Fruit fly (Drosophila melanogaster) whole organism, embryonic: ENCODE results near the gene CG7860.
A peak's percentile ranks its signal among the peaks of the same experiment; 100 is the strongest.

ENCODE experiments used
- Aef1 ChIP-seq: fragments of 200-800 bp; sonication (Bioruptor generic); IDR thresholded peaks from 3 replicates; pipeline ENCODE4 v1.3.6; 2022; ENCODE audit warnings: missing biosample characterization, missing genetic modification characterization
- Antp ChIP-seq: fragments of 200-800 bp; sonication (Bioruptor generic); optimal IDR thresholded peaks from 3 replicates; lab custom pipeline; 2016; ENCODE audit warnings: missing biosample characterization, missing genetic modification characterization
- CG10565 ChIP-seq: fragments of 200-800 bp; sonication (Bioruptor generic); optimal IDR thresholded peaks from 3 replicates; lab custom pipeline; 2016; ENCODE audit warnings: missing biosample characterization, mild to moderate bottlenecking, missing genetic modification characterization
- CG11085 ChIP-seq: fragments of 200-800 bp; sonication (Bioruptor generic); IDR thresholded peaks from 2 replicates; pipeline ENCODE4 v1.3.6; 2022; ENCODE audit warnings: missing biosample characterization, missing genetic modification characterization
- CG17186 ChIP-seq: fragments of 200-800 bp; sonication (Bioruptor generic); optimal IDR thresholded peaks from 3 replicates; lab custom pipeline; 2017; ENCODE audit warnings: missing biosample characterization, missing genetic modification reagents, missing genetic modification characterization
- CG17361 ChIP-seq: fragments of 200-800 bp; sonication (Bioruptor generic); IDR thresholded peaks from 3 replicates; pipeline ENCODE4 v1.3.6; 2022; ENCODE audit warnings: missing biosample characterization, missing genetic modification characterization
- CG31224 ChIP-seq: fragments of 200-800 bp; sonication (Bioruptor generic); IDR thresholded peaks from 2 replicates; pipeline ENCODE4 v1.3.6; 2022; ENCODE audit warnings: missing biosample characterization, missing genetic modification characterization
- CG31365 ChIP-seq: fragments of 200-800 bp; sonication (Bioruptor generic); optimal IDR thresholded peaks from 2 replicates; lab custom pipeline; 2018; ENCODE audit warnings: missing biosample characterization, mild to moderate bottlenecking, missing genetic modification characterization
- CG3281 ChIP-seq: fragments of 200-800 bp; sonication (Bioruptor generic); optimal IDR thresholded peaks from 3 replicates; lab custom pipeline; 2017; ENCODE audit warnings: missing biosample characterization, mild to moderate bottlenecking, missing genetic modification characterization
- CG3407 ChIP-seq: fragments of 200-800 bp; sonication (Bioruptor generic); optimal IDR thresholded peaks from 2 replicates; lab custom pipeline; 2018; ENCODE audit warnings: missing biosample characterization, mild to moderate bottlenecking, missing genetic modification characterization
- CG4617 ChIP-seq: fragments of 200-800 bp; sonication (Bioruptor generic); optimal IDR thresholded peaks from 3 replicates; lab custom pipeline; 2016; ENCODE audit warnings: missing biosample characterization, missing genetic modification characterization, borderline replicate concordance
- CG5180 ChIP-seq: fragments of 200-800 bp; sonication (Bioruptor generic); optimal IDR thresholded peaks from 3 replicates; lab custom pipeline; 2017; ENCODE audit warnings: missing biosample characterization, missing genetic modification characterization, mild to moderate bottlenecking, moderate library complexity, missing genetic modification reagents
- CG6765 ChIP-seq: fragments of 200-800 bp; sonication (Bioruptor generic); optimal IDR thresholded peaks from 3 replicates; lab custom pipeline; 2017; ENCODE audit warnings: missing biosample characterization, mild to moderate bottlenecking, missing genetic modification characterization
- CG8359 ChIP-seq: fragments of 200-800 bp; sonication (Bioruptor generic); optimal IDR thresholded peaks from 2 replicates; lab custom pipeline; 2017; ENCODE audit warnings: missing biosample characterization, mild to moderate bottlenecking, missing genetic modification characterization, borderline replicate concordance
- CG8944 ChIP-seq: fragments of 200-800 bp; sonication (Bioruptor generic); optimal IDR thresholded peaks from 3 replicates; lab custom pipeline; 2016; ENCODE audit warnings: missing biosample characterization, missing genetic modification characterization
- Doc2 ChIP-seq: fragments of 200-800 bp; sonication (Bioruptor generic); IDR thresholded peaks from 2 replicates; pipeline ENCODE4 v1.3.6; 2022; ENCODE audit warnings: missing biosample characterization, missing genetic modification characterization
- Ets97D ChIP-seq: fragments of 200-800 bp; sonication (Bioruptor generic); optimal IDR thresholded peaks from 3 replicates; lab custom pipeline; 2016; ENCODE audit warnings: missing biosample characterization, missing genetic modification characterization
- HLH3B ChIP-seq: fragments of 200-800 bp; sonication (Bioruptor generic); IDR thresholded peaks from 2 replicates; pipeline ENCODE4 v1.3.6; 2022; ENCODE audit warnings: missing biosample characterization, missing genetic modification characterization
- HLHmδ ChIP-seq: fragments of 200-800 bp; sonication (Bioruptor generic); optimal IDR thresholded peaks from 2 replicates; lab custom pipeline; 2018; ENCODE audit warnings: missing biosample characterization, mild to moderate bottlenecking, missing genetic modification characterization, moderate library complexity
- Hmr ChIP-seq: fragments of 200-800 bp; sonication (Bioruptor generic); optimal IDR thresholded peaks from 3 replicates; lab custom pipeline; 2017; ENCODE audit warnings: mild to moderate bottlenecking, missing biosample characterization, missing genetic modification reagents, missing genetic modification characterization
- MTF-1 ChIP-seq: fragments of 200-800 bp; sonication (Bioruptor generic); optimal IDR thresholded peaks from 2 replicates; lab custom pipeline; 2018; ENCODE audit warnings: missing biosample characterization, mild to moderate bottlenecking, missing genetic modification characterization, borderline replicate concordance
- Mes4 ChIP-seq: fragments of 200-800 bp; sonication (Bioruptor generic); optimal IDR thresholded peaks from 2 replicates; lab custom pipeline; 2016; ENCODE audit warnings: missing biosample characterization, missing genetic modification characterization
- Mrtf ChIP-seq: fragments of 200-800 bp; sonication (Bioruptor generic); IDR thresholded peaks from 3 replicates; pipeline ENCODE4 v1.3.6; 2022; ENCODE audit warnings: missing biosample characterization, missing genetic modification characterization
- NK7.1 ChIP-seq: fragments of 200-800 bp; sonication (Bioruptor generic); optimal IDR thresholded peaks from 3 replicates; lab custom pipeline; 2016; ENCODE audit warnings: missing biosample characterization, missing genetic modification characterization
- Optix ChIP-seq: fragments of 200-800 bp; sonication (Bioruptor generic); IDR thresholded peaks from 3 replicates; pipeline ENCODE4 v1.3.6; 2022; ENCODE audit warnings: missing biosample characterization, missing genetic modification characterization
- Pdp1 ChIP-seq, 2 experiments: fragments of 200-800 bp; sonication (Bioruptor generic); optimal IDR thresholded peaks; 3 replicates each; lab custom pipeline; 2016; ENCODE audit warnings: missing biosample characterization in 2 of 2, missing genetic modification characterization in 2 of 2, mild to moderate bottlenecking in 1 of 2, moderate library complexity in 1 of 2
- Ptx1 ChIP-seq: fragments of 200-800 bp; sonication (Bioruptor generic); IDR thresholded peaks from 2 replicates; pipeline ENCODE4 v1.3.6; 2022; ENCODE audit warnings: missing biosample characterization, missing genetic modification characterization
- Vsx1 ChIP-seq: fragments of 200-800 bp; sonication (Bioruptor generic); optimal IDR thresholded peaks from 2 replicates; lab custom pipeline; 2017; ENCODE audit warnings: missing biosample characterization, mild to moderate bottlenecking, missing genetic modification characterization, missing genetic modification reagents
- YL-1 ChIP-seq: fragments of 200-800 bp; sonication (Bioruptor generic); optimal IDR thresholded peaks from 3 replicates; lab custom pipeline; 2017; ENCODE audit warnings: missing biosample characterization, mild to moderate bottlenecking, missing genetic modification characterization
- ap ChIP-seq: fragments of 200-800 bp; sonication (Bioruptor generic); IDR thresholded peaks from 2 replicates; pipeline ENCODE4 v1.3.6; 2022; ENCODE audit warnings: missing biosample characterization, missing genetic modification characterization
- br ChIP-seq: fragments of >200 bp; optimal IDR thresholded peaks from 2 replicates; lab custom pipeline; 2017
- dan ChIP-seq: fragments of 200-800 bp; sonication (Bioruptor generic); IDR thresholded peaks from 2 replicates; pipeline ENCODE4 v1.3.6; 2022; ENCODE audit warnings: missing biosample characterization, missing genetic modification characterization
- danr ChIP-seq: fragments of 200-800 bp; sonication (Bioruptor generic); IDR thresholded peaks from 2 replicates; pipeline ENCODE4 v1.3.6; 2022; ENCODE audit warnings: missing biosample characterization, missing genetic modification characterization
- dati ChIP-seq: fragments of 200-800 bp; sonication (Bioruptor generic); IDR thresholded peaks from 2 replicates; pipeline ENCODE4 v1.3.6; 2022; ENCODE audit warnings: missing biosample characterization, missing genetic modification characterization
- en ChIP-seq: fragments of 200-800 bp; sonication (Bioruptor generic); optimal IDR thresholded peaks from 2 replicates; lab custom pipeline; 2016; ENCODE audit warnings: missing biosample characterization, missing genetic modification characterization
- gcm ChIP-seq: fragments of 200-800 bp; sonication (Bioruptor generic); optimal IDR thresholded peaks from 2 replicates; lab custom pipeline; 2019; ENCODE audit warnings: missing biosample characterization, mild to moderate bottlenecking, missing genetic modification characterization, moderate library complexity
- insv ChIP-seq, 2 experiments: fragments of 200-800 bp; sonication (Bioruptor generic); optimal IDR thresholded peaks; 3 replicates each; lab custom pipeline; 2016 to 2018; ENCODE audit warnings: missing biosample characterization in 2 of 2, missing genetic modification characterization in 2 of 2
- kay ChIP-seq: fragments of 200-800 bp; sonication (Bioruptor generic); optimal IDR thresholded peaks from 2 replicates; lab custom pipeline; 2016; ENCODE audit warnings: missing biosample characterization, missing genetic modification characterization
- lmd ChIP-seq: fragments of 200-800 bp; sonication (Bioruptor generic); IDR thresholded peaks from 2 replicates; pipeline ENCODE4 v1.3.6; 2022; ENCODE audit warnings: missing biosample characterization, missing genetic modification characterization
- mirr ChIP-seq: fragments of 200-800 bp; sonication (Bioruptor generic); optimal IDR thresholded peaks from 3 replicates; lab custom pipeline; 2018; ENCODE audit warnings: missing biosample characterization, mild to moderate bottlenecking, missing genetic modification characterization
- otp ChIP-seq: fragments of 200-800 bp; sonication (Bioruptor generic); IDR thresholded peaks from 3 replicates; pipeline ENCODE4, ENCODE4 v1.3.6; 2022; ENCODE audit warnings: missing biosample characterization, missing genetic modification characterization
- pan ChIP-seq, 4 experiments: fragments of >200 bp in 3 of 4; fragments of 200-800 bp in 1 of 4; sonication (Bioruptor generic) in 1 of 4; optimal IDR thresholded peaks in 3 of 4; IDR thresholded peaks in 1 of 4; 2 replicates each; pipeline versions ENCODE4 v1.3.6 to Lab custom; 2017 to 2022; ENCODE audit warnings: missing biosample characterization in 2 of 4, missing genetic modification characterization in 2 of 4, mixed read lengths in 1 of 4
- phol ChIP-seq: fragments of 200-800 bp; sonication (Bioruptor generic); optimal IDR thresholded peaks from 3 replicates; lab custom pipeline; 2018; ENCODE audit warnings: missing biosample characterization, mild to moderate bottlenecking, missing genetic modification characterization, moderate library complexity
- pum ChIP-seq: fragments of 200-800 bp; sonication (Bioruptor generic); optimal IDR thresholded peaks from 2 replicates; lab custom pipeline; 2016; ENCODE audit warnings: missing biosample characterization, missing genetic modification characterization
- ranshi ChIP-seq: fragments of 200-800 bp; sonication (Bioruptor generic); IDR thresholded peaks from 2 replicates; pipeline ENCODE4 v1.3.6; 2022; ENCODE audit warnings: missing biosample characterization, missing genetic modification characterization
- repo ChIP-seq: fragments of 200-800 bp; sonication (Bioruptor generic); optimal IDR thresholded peaks from 2 replicates; lab custom pipeline; 2016; ENCODE audit warnings: missing biosample characterization, missing genetic modification characterization
- ro ChIP-seq: fragments of 200-800 bp; sonication (Bioruptor generic); IDR thresholded peaks from 2 replicates; pipeline ENCODE4 v1.3.6; 2022; ENCODE audit warnings: missing biosample characterization, missing genetic modification characterization
- sens ChIP-seq: fragments of 200-800 bp; sonication (Bioruptor generic); peaks from one replicate; lab custom pipeline; 2016; ENCODE audit warnings: missing biosample characterization, missing genetic modification characterization
- slou ChIP-seq: fragments of 200-800 bp; sonication (Bioruptor generic); optimal IDR thresholded peaks from 3 replicates; lab custom pipeline; 2016; ENCODE audit warnings: missing biosample characterization, missing genetic modification characterization
- twi ChIP-seq: fragments of 200-800 bp; optimal IDR thresholded peaks from 2 replicates; lab custom pipeline; 2019; ENCODE audit warnings: missing biosample characterization, mild to moderate bottlenecking, missing genetic modification characterization, moderate library complexity
- zen2 ChIP-seq: fragments of 200-800 bp; sonication (Bioruptor generic); IDR thresholded peaks from 3 replicates; pipeline ENCODE4 v1.3.6; 2022; ENCODE audit warnings: missing biosample characterization, missing genetic modification characterization; ENCODE audit not compliant: partially characterized antibody

Gene CG7860

DNA sequence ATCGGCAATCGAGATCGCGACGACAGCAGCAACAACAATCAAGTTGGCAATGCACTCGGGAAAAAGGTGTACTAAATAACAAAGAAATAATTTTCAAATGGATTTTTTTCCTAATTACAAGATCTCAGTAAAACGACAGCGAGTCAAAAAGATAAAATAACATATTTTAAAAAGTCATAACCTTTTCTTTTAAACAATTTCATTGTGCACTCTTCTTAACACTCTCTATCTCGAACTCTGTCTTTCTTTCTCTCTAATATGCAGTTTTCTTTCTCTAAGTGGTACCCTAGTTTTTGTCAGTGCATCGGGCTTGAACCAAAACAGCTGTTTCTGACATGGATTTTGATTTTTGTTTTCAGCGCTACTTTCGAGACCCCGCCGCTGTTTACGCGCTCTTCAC is 19.7 kb upstream of the CG7860 start (continued):
- TF ChIP-seq CG31365 (tag; lab: Kevin White, UChicago) (no peak), en (peak; percentile 58), kay (GFP tag; lab: Kevin White, UChicago) (peak; percentile 25), CG5180 (peak; percentile 73), Mes4 (GFP tag; lab: Kevin White, UChicago) (peak; percentile 50), CG4617 (GFP tag; lab: Kevin White, UChicago) (no peak), Hmr (GFP tag; lab: Kevin White, UChicago) (peak; percentile 79), dati (GFP tag; lab: Robert Waterston, UW) (0 out of 2 replicates have a peak, but pooled peaks have one; percentile 6), insv (GFP tag; optimal IDR thresholded peaks at IDR 0.05; lab: Kevin White, UChicago) (no peak), YL-1 (GFP tag; lab: Kevin White, UChicago) (no peak), dan (GFP tag; lab: Robert Waterston, UW) (no peak), twi (tag; lab: Kevin White, UChicago) (peak; percentile 50), CG8944 (peak; percentile 47), Vsx1 (GFP tag; lab: Kevin White, UChicago) (peak; percentile 25), Ptx1 (GFP tag; lab: Robert Waterston, UW) (peak; percentile 85), CG3407 (GFP tag; lab: Kevin White, UChicago) (peak; percentile 33), ap (GFP tag; lab: Robert Waterston, UW) (peak; percentile 51), MTF-1 (GFP tag; lab: Kevin White, UChicago) (no peak), br (lab: Kevin White, UChicago) (no peak), gcm (peak; percentile 50), sens (peak; percentile 89), CG31224 (peak; percentile 74), CG6765 (GFP tag; lab: Kevin White, UChicago) (peak; percentile 14), repo (peak; percentile 36), CG11085 (GFP tag; lab: Robert Waterston, UW) (peak; percentile 50; the same call in 1 of the 2 replicates), pum (GFP tag; lab: Kevin White, UChicago) (peak; percentile 63), CG3281 (GFP tag; lab: Kevin White, UChicago) (peak; percentile 82), CG17186 (GFP tag; lab: Kevin White, UChicago) (no peak), HLHmδ (GFP tag; lab: Kevin White, UChicago) (no peak), pan (optimal IDR thresholded peaks at IDR 0.05; lab: Kevin White, UChicago) (no peak), pan (GFP tag; optimal IDR thresholded peaks at IDR 0.05 in 1 of 2, IDR thresholded peaks at IDR 0.05 in 1 of 2) (peak in 1 of 2 experiments; percentile 80), zen2 (no peak), lmd (GFP tag; lab: Robert Waterston, UW) (peak; percentile 85), Antp (GFP tag; lab: Kevin White, UChicago) (peak; percentile 66), danr (GFP tag; lab: Robert Waterston, UW) (peak; percentile 71), Optix (no peak), mirr (no peak), ranshi (GFP tag; lab: Robert Waterston, UW) (peak; percentile 69), Doc2 (GFP tag; lab: Robert Waterston, UW) (peak; percentile 51), HLH3B (peak; percentile 71), otp (GFP tag; lab: Robert Waterston, UW) (no peak), Ets97D (GFP tag; lab: Kevin White, UChicago) (peak; percentile 7), Pdp1 (GFP tag; optimal IDR thresholded peaks at IDR 0.05; lab: Kevin White, UChicago) (peak; percentile 64 to 79), phol (peak; percentile 85), CG10565 (GFP tag; lab: Kevin White, UChicago) (no peak), CG8359 (GFP tag; lab: Kevin White, UChicago) (peak; percentile 25), Mrtf (GFP tag; lab: Robert Waterston, UW) (peak; percentile 64; the same call in 1 of the 3 replicates), CG17361 (peak; percentile 89), slou (peak; percentile 16), Aef1 (peak; percentile 76), NK7.1 (GFP tag; lab: Kevin White, UChicago) (peak; percentile 47), ro (GFP tag; lab: Robert Waterston, UW) (no peak)
